Fruit fly (Drosophila melanogaster): ENCODE measurements around the gene CG9853.

CG9853 gene

dm6 chr3R:4450721-4451120 lies 48.9 kb upstream of the CG9853 start (continued):
- TF ChIP-seq pros (GFP tag; optimal IDR thresholded peaks at IDR 0.05) (peak; percentile 95), crol (GFP tag; IDR thresholded peaks at IDR 0.05) (peak; percentile 22; the same call in 1 of the 2 replicates), Med (GFP tag) (peak; percentile 79), CG14710 (tag; optimal IDR thresholded peaks at IDR 0.05) (no peak), chm (GFP tag; IDR thresholded peaks at IDR 0.05) (peak; percentile 48; the same call in 1 of the 2 replicates), Dp (GFP tag; optimal IDR thresholded peaks at IDR 0.05) (no peak)

DNA sequence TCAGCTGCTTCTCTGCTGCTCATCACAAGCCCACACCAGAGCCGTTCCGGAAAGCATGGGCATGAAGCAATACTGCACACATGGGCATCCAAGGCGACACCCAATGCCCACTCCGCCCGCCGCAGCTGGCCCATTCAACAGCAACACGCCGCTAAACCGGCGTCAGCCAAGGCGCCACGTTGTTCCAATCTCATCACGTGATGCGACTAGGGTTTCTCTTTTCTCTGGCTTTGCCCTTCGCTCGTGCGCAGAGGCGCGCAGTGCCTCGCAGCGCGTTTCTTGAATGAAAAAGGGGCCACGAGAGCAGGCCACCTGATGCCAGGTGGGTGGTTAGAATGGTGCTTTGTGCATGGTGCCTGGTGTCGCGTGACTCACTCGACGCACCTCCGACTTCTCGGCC lies 47.4 kb upstream of the CG9853 start:
- no peak for TF ChIP-seq Mad (GFP tag; optimal IDR thresholded peaks at IDR 0.05)
- no peak for TF ChIP-seq fd64A (GFP tag; optimal IDR thresholded peaks at IDR 0.05)
- TF ChIP-seq Awh (GFP tag; IDR thresholded peaks at IDR 0.05) = no peak
- no peak for TF ChIP-seq knrl (GFP tag; IDR thresholded peaks at IDR 0.05; ENCODE audit: partially characterized antibody)
- no peak for TF ChIP-seq CG9437 (GFP tag; optimal IDR thresholded peaks at IDR 0.05)
- no peak for TF ChIP-seq amos (GFP tag; IDR thresholded peaks at IDR 0.05; ENCODE audit: partially characterized antibody)
- TF ChIP-seq CG10366 (GFP tag; IDR thresholded peaks at IDR 0.05) = no peak
- TF ChIP-seq Med (GFP tag) = peak; percentile 70
- TF ChIP-seq scrt (GFP tag; optimal IDR thresholded peaks at IDR 0.05) = peak; percentile 56
- TF ChIP-seq ftz-f1 (GFP tag; optimal IDR thresholded peaks at IDR 0.05) = peak; percentile 7
- peak; percentile 48; the same call in 1 of the 3 replicates for TF ChIP-seq CG34422 (GFP tag; IDR thresholded peaks at IDR 0.05)
- TF ChIP-seq Elba2 (GFP tag; optimal IDR thresholded peaks at IDR 0.05) = no peak
- no peak for TF ChIP-seq oc (tag; optimal IDR thresholded peaks at IDR 0.05)
- no peak for TF ChIP-seq Dek (tag; optimal IDR thresholded peaks at IDR 0.05)
- TF ChIP-seq CG7839 (tag; optimal IDR thresholded peaks at IDR 0.05) = no peak
- TF ChIP-seq exex (tag; optimal IDR thresholded peaks at IDR 0.05) = no peak
- TF ChIP-seq pzg (GFP tag; optimal IDR thresholded peaks at IDR 0.05) = no peak
- peak; percentile 33; the same call in 1 of the 2 replicates for TF ChIP-seq Adf1 (GFP tag; IDR thresholded peaks at IDR 0.05)
- no peak for TF ChIP-seq Scr (GFP tag; IDR thresholded peaks at IDR 0.05; ENCODE audit: partially characterized antibody)
- no peak for TF ChIP-seq HLHmδ (GFP tag; optimal IDR thresholded peaks at IDR 0.05)
- no peak for TF ChIP-seq CG4282 (GFP tag; optimal IDR thresholded peaks at IDR 0.05)
- TF ChIP-seq yki (optimal IDR thresholded peaks at IDR 0.05) = no peak
- TF ChIP-seq CG8388 (GFP tag; optimal IDR thresholded peaks at IDR 0.05) = no peak
- TF ChIP-seq CG6654 (GFP tag; optimal IDR thresholded peaks at IDR 0.05) = no peak
- no peak for TF ChIP-seq CG9215 (GFP tag; IDR thresholded peaks at IDR 0.05)
- TF ChIP-seq CG10321 (GFP tag; IDR thresholded peaks at IDR 0.05) = no peak
- 0 out of 2 replicates have a peak, but pooled peaks have one; percentile 20 for TF ChIP-seq crol (GFP tag; IDR thresholded peaks at IDR 0.05)
- no peak for TF ChIP-seq ro (GFP tag; IDR thresholded peaks at IDR 0.05)
- TF ChIP-seq CG6765 (GFP tag; optimal IDR thresholded peaks at IDR 0.05) = no peak
- TF ChIP-seq phol (tag; optimal IDR thresholded peaks at IDR 0.05) = no peak
- no peak for TF ChIP-seq CG16813 (GFP tag; IDR thresholded peaks at IDR 0.05; ENCODE audit: partially characterized antibody)
- no peak for TF ChIP-seq jing (GFP tag; optimal IDR thresholded peaks at IDR 0.05)
- TF ChIP-seq B-H1 (GFP tag; IDR thresholded peaks at IDR 0.05) = no peak
- TF ChIP-seq ind (GFP tag; optimal IDR thresholded peaks at IDR 0.05) = no peak
- no peak for TF ChIP-seq CG15514 (GFP tag; optimal IDR thresholded peaks at IDR 0.05)
- no peak for TF ChIP-seq hbn (GFP tag; IDR thresholded peaks at IDR 0.05; ENCODE audit: partially characterized antibody)
- TF ChIP-seq CG9817 (tag; optimal IDR thresholded peaks at IDR 0.05) = no peak
- 0 out of 2 replicates have a peak, but pooled peaks have one; percentile 25 for TF ChIP-seq sim (GFP tag; IDR thresholded peaks at IDR 0.05)
- TF ChIP-seq Dip3 (GFP tag; optimal IDR thresholded peaks at IDR 0.05) = no peak
- TF ChIP-seq ci (GFP tag; IDR thresholded peaks at IDR 0.05) = peak; percentile 28; the same call in 1 of the 3 replicates
- no peak for TF ChIP-seq CG14965 (GFP tag; optimal IDR thresholded peaks at IDR 0.05; ENCODE audit: borderline replicate concordance)
- TF ChIP-seq tgo (GFP tag; IDR thresholded peaks at IDR 0.05) = no peak
- TF ChIP-seq crp (GFP tag; optimal IDR thresholded peaks at IDR 0.05) = no peak
- no peak for TF ChIP-seq Meics (GFP tag; optimal IDR thresholded peaks at IDR 0.05)
- no peak for TF ChIP-seq nmo (GFP tag; optimal IDR thresholded peaks at IDR 0.05)

Data from whole organism, embryonic.